ENCODE assay signal across 2 worm cellular contexts in the genomic region with DNA sequence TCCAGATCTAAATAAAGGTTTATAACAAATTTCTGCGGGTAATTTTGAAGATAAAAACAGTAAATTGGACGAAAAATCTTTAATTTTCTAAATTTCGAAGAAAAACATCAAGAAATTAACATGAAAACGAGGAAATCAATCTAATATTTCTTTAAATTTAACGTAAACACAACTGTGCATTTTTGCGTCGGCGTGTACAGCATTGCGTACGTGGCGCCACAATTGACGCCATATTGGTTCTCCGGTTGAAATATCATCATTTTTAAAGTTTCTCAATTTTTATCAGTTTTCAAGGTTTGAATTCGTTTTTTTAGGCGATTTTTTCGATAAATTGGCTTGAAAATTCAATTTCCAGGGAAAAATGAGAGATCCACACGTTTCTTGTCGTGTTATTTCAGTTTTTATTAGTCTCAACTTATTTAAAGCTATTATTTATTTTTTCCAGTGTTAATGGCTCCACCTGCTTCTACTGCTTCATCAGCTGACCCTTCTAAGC.
TF ChIP-seq lines count a peak whose summit lies in the region.

TSS of gene rpt-6 (plus strand) at position 446 of the 496 bp plus-strand sequence.

TF ChIP-seq in whole organism, L1 larva, 84 proteins besides CTCF, POLR2A, EP300 and RAD21 (continued from another document):
- TF ChIP-seq ztf-11 (tag; optimal IDR thresholded peaks at IDR 0.05; lab: Kevin White, UChicago) = peak in 1 of 2 experiments; percentile 23
- TF ChIP-seq zag-1 (tag; optimal IDR thresholded peaks at IDR 0.05; lab: Kevin White, UChicago) = no peak
- peak; percentile 98 for TF ChIP-seq F16B12.6 (tag; optimal IDR thresholded peaks at IDR 0.05; lab: Kevin White, UChicago)
- peak; percentile 47 to 74 (median 67) for TF ChIP-seq ceh-82 (tag; optimal IDR thresholded peaks at IDR 0.05; lab: Kevin White, UChicago)
- TF ChIP-seq nhr-71 (tag; optimal IDR thresholded peaks at IDR 0.05; lab: Kevin White, UChicago) = peak; percentile 51
- peak; percentile 19 for TF ChIP-seq hpl-2 (GFP tag; optimal IDR thresholded peaks at IDR 0.05; lab: Kevin White, UChicago)
- peak; percentile 47 for TF ChIP-seq nhr-90 (tag; optimal IDR thresholded peaks at IDR 0.05; lab: Kevin White, UChicago; ENCODE audit: poor library complexity)

TF ChIP-seq in whole organism, L2 larva, 48 proteins besides CTCF, POLR2A, EP300 and RAD21 (continued from another document):
- TF ChIP-seq ceh-82 (tag; optimal IDR thresholded peaks at IDR 0.05; lab: Kevin White, UChicago) = no peak
- TF ChIP-seq alr-1 (tag; optimal IDR thresholded peaks at IDR 0.05; lab: Kevin White, UChicago) = no peak
- no peak for TF ChIP-seq ztf-4 (tag; optimal IDR thresholded peaks at IDR 0.05; lab: Kevin White, UChicago)
- no peak for TF ChIP-seq elt-3 (tag; optimal IDR thresholded peaks at IDR 0.05; lab: Kevin White, UChicago)
- peak; percentile 81 for TF ChIP-seq skn-1 (tag; optimal IDR thresholded peaks at IDR 0.05; lab: Kevin White, UChicago)
- TF ChIP-seq snpc-4 (tag; optimal IDR thresholded peaks at IDR 0.05; lab: Kevin White, UChicago) = peak; percentile 35
- TF ChIP-seq ztf-11 (tag; optimal IDR thresholded peaks at IDR 0.05; lab: Kevin White, UChicago) = no peak
- TF ChIP-seq C34F6.9 (tag; optimal IDR thresholded peaks at IDR 0.05; lab: Kevin White, UChicago) = peak; percentile 51
- no peak for TF ChIP-seq nhr-12 (tag; optimal IDR thresholded peaks at IDR 0.05; lab: Kevin White, UChicago)
